Worm (Caenorhabditis elegans): ENCODE results near the gene cup-14.

DNA sequence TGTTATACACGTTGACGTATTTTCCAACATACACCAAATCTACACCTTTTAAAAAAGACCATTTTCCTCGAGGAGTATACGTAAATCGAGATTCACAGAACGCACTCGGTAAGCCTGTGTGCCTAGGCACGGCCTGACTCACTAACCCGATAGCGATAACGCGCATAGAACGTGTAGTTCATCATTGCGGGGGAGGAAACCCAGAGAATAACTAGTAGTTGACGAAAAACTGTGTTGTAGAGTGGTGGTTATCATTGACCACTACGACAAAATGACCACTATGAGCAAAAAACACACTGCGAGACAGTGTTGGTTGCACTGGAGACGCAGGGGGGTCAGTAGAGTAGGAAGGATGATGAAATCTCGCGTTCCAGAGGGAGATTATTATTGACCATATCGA, 12.2 kb downstream of the cup-14 start:
- no peak for TF ChIP-seq pes-1 (GFP tag; IDR thresholded peaks at IDR 0.05)
- TF ChIP-seq ets-7 (tag; optimal IDR thresholded peaks at IDR 0.05): no peak
